Worm (Caenorhabditis elegans) whole organism, early embryonic: ENCODE data around the gene R05G6.5.

Experiments
- B0310.2 ChIP-seq: sonication (generic microtip); optimal IDR thresholded peaks from 2 replicates; lab custom pipeline; 2016; ENCODE audit warnings: mild to moderate bottlenecking, missing genetic modification characterization, missing compliant biosample characterization
- aly-1 ChIP-seq: sonication (generic microtip); optimal IDR thresholded peaks from 2 replicates; lab custom pipeline; 2016; ENCODE audit warnings: missing genetic modification characterization, missing compliant biosample characterization
- ama-1 ChIP-seq: fragments of 150-350 bp; optimal IDR thresholded peaks from 2 replicates; lab custom pipeline; 2014
- ceh-13 ChIP-seq: fragments of 200-800 bp; sonication (Bioruptor generic); optimal IDR thresholded peaks from 2 replicates; lab custom pipeline; 2018; ENCODE audit warnings: mild to moderate bottlenecking, missing genetic modification characterization, missing compliant biosample characterization
- ets-7 ChIP-seq: sonication (generic microtip); optimal IDR thresholded peaks from 2 replicates; lab custom pipeline; 2016; ENCODE audit warnings: missing genotype, missing genetic modification characterization, missing compliant biosample characterization
- flt-1 ChIP-seq: fragments of 200-800 bp; sonication (Bioruptor generic); IDR thresholded peaks from 2 replicates; pipeline ENCODE4 v1.3.6; 2022; ENCODE audit warnings: missing genetic modification characterization, missing compliant biosample characterization
- hmg-4 ChIP-seq: fragments of 200-800 bp; sonication (Bioruptor generic); optimal IDR thresholded peaks from 2 replicates; lab custom pipeline; 2018; ENCODE audit warnings: mild to moderate bottlenecking, missing genetic modification characterization, missing compliant biosample characterization
- hnd-1 ChIP-seq: sonication (generic microtip); optimal IDR thresholded peaks from 2 replicates; lab custom pipeline; 2016; ENCODE audit warnings: missing genetic modification characterization, missing compliant biosample characterization
- pes-1 ChIP-seq: fragments of 200-800 bp; sonication (Bioruptor generic); IDR thresholded peaks from 2 replicates; pipeline ENCODE4 v1.3.6; 2022; ENCODE audit warnings: missing genetic modification reagents, missing genetic modification characterization, missing compliant biosample characterization
- sea-1 ChIP-seq: fragments of 200-800 bp; sonication (Bioruptor generic); conservative IDR thresholded peaks from 2 replicates; pipeline ENCODE4 v1.3.6; 2022; ENCODE audit warnings: missing genetic modification characterization, missing compliant biosample characterization
- tbx-37 ChIP-seq: fragments of 200-800 bp; sonication (Bioruptor generic); conservative IDR thresholded peaks from 2 replicates; pipeline ENCODE4 v1.3.6; 2022; ENCODE audit warnings: missing genetic modification reagents, missing genetic modification characterization, missing compliant biosample characterization
- tra-4 ChIP-seq: sonication (generic microtip); optimal IDR thresholded peaks from 2 replicates; lab custom pipeline; 2017; ENCODE audit warnings: missing genetic modification characterization, missing compliant biosample characterization

DNA sequence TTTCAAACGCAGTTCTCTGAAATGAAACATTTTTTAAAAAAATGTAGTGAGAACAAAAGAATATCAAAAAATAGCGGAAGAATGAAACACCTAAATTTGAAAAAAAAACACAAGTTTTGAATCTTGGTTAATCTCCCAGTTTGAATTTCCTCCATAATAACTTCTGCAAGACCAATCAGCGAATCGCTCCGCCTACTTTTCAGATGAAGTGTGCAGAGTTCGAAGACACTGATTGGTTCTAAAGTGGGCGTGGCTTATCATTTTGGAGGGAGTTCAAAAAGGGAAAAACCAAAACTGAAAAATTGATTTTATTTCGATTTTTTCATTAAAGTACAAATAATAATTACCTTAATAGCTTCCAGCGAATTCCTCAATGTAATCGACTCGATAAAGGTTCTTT lies 2.7 kb downstream of the R05G6.5 start:
- no peak for TF ChIP-seq ama-1 (lab: Kevin White, UChicago)
- no peak for TF ChIP-seq ceh-13 (GFP tag; lab: Kevin White, UChicago)
- no peak for TF ChIP-seq pes-1
- no peak for TF ChIP-seq ets-7
- TF ChIP-seq tra-4 (tag; lab: Kevin White, UChicago) = no peak
- TF ChIP-seq tbx-37 (GFP tag; lab: Robert Waterston, UW) = no peak
- TF ChIP-seq B0310.2 (tag; lab: Kevin White, UChicago) = no peak
- TF ChIP-seq aly-1 = no peak
- no peak for TF ChIP-seq flt-1 (GFP tag; lab: Robert Waterston, UW)
- TF ChIP-seq hnd-1 (tag; lab: Kevin White, UChicago) = no peak
- TF ChIP-seq sea-1 (GFP tag; lab: Robert Waterston, UW) = no peak
- no peak for TF ChIP-seq hmg-4 (GFP tag; lab: Kevin White, UChicago)
